Worm (Caenorhabditis elegans) whole organism, young adult: ENCODE measurements around the gene tag-343.

Source experiments
- B0261.1 ChIP-seq: sonication (generic microtip); optimal IDR thresholded peaks from 2 replicates; lab custom pipeline; 2016; ENCODE audit warnings: mild to moderate bottlenecking, missing genetic modification characterization, moderate library complexity, missing compliant biosample characterization
- B0336.3 ChIP-seq: fragments of 200-800 bp; sonication (Bioruptor generic); IDR thresholded peaks from 2 replicates; pipeline ENCODE4 v1.3.6; 2022; ENCODE audit warnings: missing genetic modification characterization, missing compliant biosample characterization
- F22D6.2 ChIP-seq: sonication (generic microtip); optimal IDR thresholded peaks from 2 replicates; lab custom pipeline; 2016; ENCODE audit warnings: mild to moderate bottlenecking, missing genetic modification characterization, missing compliant biosample characterization
- F39B2.1 ChIP-seq: fragments of 200-800 bp; sonication (Bioruptor generic); IDR thresholded peaks from 2 replicates; pipeline ENCODE4 v1.3.6; 2022; ENCODE audit warnings: missing genetic modification reagents, missing genetic modification characterization, missing compliant biosample characterization
- K11D2.4 ChIP-seq: fragments of 200-800 bp; sonication (Bioruptor generic); IDR thresholded peaks from 2 replicates; pipeline ENCODE4 v1.3.6; 2022; ENCODE audit warnings: missing genetic modification reagents, missing genetic modification characterization, missing compliant biosample characterization
- T26A5.8 ChIP-seq: sonication (generic microtip); optimal IDR thresholded peaks from 2 replicates; lab custom pipeline; 2016; ENCODE audit warnings: missing genetic modification characterization, missing compliant biosample characterization
- ZK185.1 ChIP-seq: sonication (generic microtip); optimal IDR thresholded peaks from 2 replicates; lab custom pipeline; 2016; ENCODE audit warnings: mild to moderate bottlenecking, missing genetic modification characterization, missing compliant biosample characterization; ENCODE audit not compliant: poor library complexity, severe bottlenecking
- aptf-3 ChIP-seq: fragments of 200-800 bp; sonication (Bioruptor generic); IDR thresholded peaks from 2 replicates; pipeline ENCODE4 v1.3.6; 2022; ENCODE audit warnings: missing genetic modification characterization, missing compliant biosample characterization
- attf-3 ChIP-seq: fragments of 200-800 bp; sonication (Bioruptor generic); conservative IDR thresholded peaks from 2 replicates; pipeline ENCODE4 v1.3.6; 2022; ENCODE audit warnings: missing genetic modification reagents, missing genetic modification characterization, missing compliant biosample characterization
- attf-5 ChIP-seq: fragments of 200-800 bp; sonication (Bioruptor generic); optimal IDR thresholded peaks from 2 replicates; lab custom pipeline; 2018; ENCODE audit warnings: mild to moderate bottlenecking, missing genetic modification characterization, missing compliant biosample characterization
- attf-6 ChIP-seq: fragments of 200-800 bp; sonication (Bioruptor generic); IDR thresholded peaks from 2 replicates; pipeline ENCODE4 v1.3.6; 2022; ENCODE audit warnings: missing genetic modification reagents, missing genetic modification characterization, missing compliant biosample characterization
- bed-1 ChIP-seq: fragments of 200-800 bp; sonication (Bioruptor generic); IDR thresholded peaks from 2 replicates; pipeline ENCODE4 v1.3.6; 2022; ENCODE audit warnings: missing genetic modification reagents, missing genetic modification characterization, missing compliant biosample characterization
- cebp-1 ChIP-seq, 2 experiments: fragments of 200-800 bp in 1 of 2; sonication (Bioruptor generic) in 1 of 2; sonication (generic microtip) in 1 of 2; IDR thresholded peaks in 1 of 2; optimal IDR thresholded peaks in 1 of 2; 2 replicates each; pipeline versions ENCODE4 v1.3.6 to Lab custom; 2017 to 2022; ENCODE audit warnings: missing compliant biosample characterization in 2 of 2, missing genetic modification characterization in 2 of 2, mild to moderate bottlenecking in 1 of 2, missing genetic modification reagents in 1 of 2, moderate library complexity in 1 of 2
- ceh-40 ChIP-seq: fragments of 200-800 bp; sonication (Bioruptor generic); IDR thresholded peaks from 2 replicates; pipeline ENCODE4 v1.3.6; 2022; ENCODE audit warnings: missing genetic modification characterization, missing compliant biosample characterization
- ceh-58 ChIP-seq: fragments of 200-800 bp; sonication (Bioruptor generic); IDR thresholded peaks from 2 replicates; pipeline ENCODE4 v1.3.6; 2022; ENCODE audit warnings: missing genetic modification characterization, missing compliant biosample characterization
- ceh-91 ChIP-seq: fragments of 200-800 bp; sonication (Bioruptor generic); IDR thresholded peaks from 2 replicates; pipeline ENCODE4 v1.3.6; 2022; ENCODE audit warnings: missing genetic modification reagents, missing genetic modification characterization, missing compliant biosample characterization
- dox-1 ChIP-seq: fragments of 200-800 bp; sonication (Bioruptor generic); IDR thresholded peaks from 2 replicates; pipeline ENCODE4 v1.3.6; 2022; ENCODE audit warnings: missing genetic modification reagents, missing genetic modification characterization, missing compliant biosample characterization
- dpff-1 ChIP-seq: sonication (generic microtip); optimal IDR thresholded peaks from 2 replicates; lab custom pipeline; 2017; ENCODE audit warnings: mild to moderate bottlenecking, missing genetic modification characterization, missing compliant biosample characterization
- egrh-3 ChIP-seq: fragments of 200-800 bp; sonication (Bioruptor generic); IDR thresholded peaks from 2 replicates; pipeline ENCODE4 v1.3.6; 2022; ENCODE audit warnings: missing genetic modification reagents, missing genetic modification characterization, missing compliant biosample characterization
- fkh-3 ChIP-seq: sonication (generic microtip); optimal IDR thresholded peaks from 2 replicates; lab custom pipeline; 2016; ENCODE audit warnings: mild to moderate bottlenecking, missing genetic modification characterization, missing compliant biosample characterization
- hmg-1.2 ChIP-seq: fragments of 200-800 bp; sonication (Bioruptor generic); IDR thresholded peaks from 2 replicates; pipeline ENCODE4 v1.3.6; 2022; ENCODE audit warnings: missing genetic modification reagents, missing genetic modification characterization, missing compliant biosample characterization
- let-526 ChIP-seq: fragments of 200-800 bp; sonication (Bioruptor generic); IDR thresholded peaks from 2 replicates; pipeline ENCODE4 v1.3.6; 2022; ENCODE audit warnings: missing genetic modification reagents, missing genetic modification characterization, missing compliant biosample characterization
- lsy-27 ChIP-seq: sonication (generic microtip); optimal IDR thresholded peaks from 2 replicates; lab custom pipeline; 2017; ENCODE audit warnings: missing genetic modification characterization, mild to moderate bottlenecking, missing compliant biosample characterization, antibody characterized with exemption, missing genotype, borderline replicate concordance; ENCODE audit not compliant: insufficient read depth
- madf-6 ChIP-seq: fragments of 200-800 bp; sonication (Bioruptor generic); IDR thresholded peaks from 2 replicates; pipeline ENCODE4 v1.3.6; 2022; ENCODE audit warnings: missing genetic modification reagents, missing genetic modification characterization, missing compliant biosample characterization
- mcd-1 ChIP-seq: fragments of 200-800 bp; sonication (Bioruptor generic); IDR thresholded peaks from 2 replicates; pipeline ENCODE4 v1.3.6; 2022; ENCODE audit warnings: missing genetic modification reagents, missing genetic modification characterization, missing compliant biosample characterization
- mel-28 ChIP-seq: sonication (generic microtip); optimal IDR thresholded peaks from 2 replicates; lab custom pipeline; 2016; ENCODE audit warnings: borderline replicate concordance, mild to moderate bottlenecking, missing genetic modification characterization, missing compliant biosample characterization
- nfyb-1 ChIP-seq: fragments of 200-800 bp; sonication (Bioruptor generic); IDR thresholded peaks from 2 replicates; pipeline ENCODE4 v1.3.6; 2022; ENCODE audit warnings: missing genetic modification reagents, missing genetic modification characterization, missing compliant biosample characterization
- nhr-80 ChIP-seq: sonication (generic microtip); optimal IDR thresholded peaks from 2 replicates; lab custom pipeline; 2016; ENCODE audit warnings: missing genetic modification characterization, missing compliant biosample characterization
- nhr-90 ChIP-seq: sonication (generic microtip); optimal IDR thresholded peaks from 2 replicates; lab custom pipeline; 2016; ENCODE audit warnings: missing genotype, mild to moderate bottlenecking, missing genetic modification characterization, missing compliant biosample characterization
- tbp1 ChIP-seq: fragments of 200-800 bp; sonication (Bioruptor generic); optimal IDR thresholded peaks from 2 replicates; lab custom pipeline; 2018; ENCODE audit warnings: mild to moderate bottlenecking, missing genetic modification characterization, missing compliant biosample characterization
- tlf-1 ChIP-seq: fragments of 200-800 bp; sonication (Bioruptor generic); optimal IDR thresholded peaks from 2 replicates; lab custom pipeline; 2018; ENCODE audit warnings: mild to moderate bottlenecking, missing genetic modification characterization, missing compliant biosample characterization
- unc-62 ChIP-seq: fragments of 150-350 bp; optimal IDR thresholded peaks from 2 replicates; lab custom pipeline; 2014; ENCODE audit warnings: missing biosample characterization, missing genetic modification reagents, missing genetic modification characterization
- xnd-1 ChIP-seq: sonication (generic microtip); optimal IDR thresholded peaks from 2 replicates; lab custom pipeline; 2016; ENCODE audit warnings: missing genotype, missing genetic modification reagents, missing genetic modification characterization, missing compliant biosample characterization
- zfh-2 ChIP-seq: fragments of 200-800 bp; sonication (Bioruptor generic); conservative IDR thresholded peaks from 2 replicates; pipeline ENCODE4 v1.3.6; 2022; ENCODE audit warnings: missing genetic modification reagents, missing genetic modification characterization, missing compliant biosample characterization
- ztf-25 ChIP-seq: fragments of 200-800 bp; sonication (Bioruptor generic); IDR thresholded peaks from 2 replicates; pipeline ENCODE4 v1.3.6; 2022; ENCODE audit warnings: missing genetic modification reagents, missing genetic modification characterization, missing compliant biosample characterization
- ztf-6 ChIP-seq: fragments of 200-800 bp; sonication (Bioruptor generic); IDR thresholded peaks from 2 replicates; pipeline ENCODE4 v1.3.6; 2022; ENCODE audit warnings: missing genetic modification reagents, missing genetic modification characterization, missing compliant biosample characterization

Gene tag-343

ce11 chrX:16677672-16678071, 3.1 kb upstream of the tag-343 start, which contains the start of gene F22H10.3:
TSS of gene F22H10.3 (minus strand) at chrX:16677707.
- TF ChIP-seq attf-6 (GFP tag; lab: Robert Waterston, UW) (no peak), ztf-25 (GFP tag; lab: Robert Waterston, UW) (no peak), nhr-90 (no peak), F39B2.1 (GFP tag; lab: Robert Waterston, UW) (no peak), mel-28 (tag; lab: Kevin White, UChicago) (no peak), B0336.3 (GFP tag; lab: Robert Waterston, UW) (0 out of 2 replicates have a peak, but pooled peaks have one; percentile 15), tlf-1 (GFP tag; lab: Kevin White, UChicago) (no peak), let-526 (no peak), tbp1 (GFP tag; lab: Kevin White, UChicago) (peak; percentile 4), aptf-3 (GFP tag; lab: Robert Waterston, UW) (no peak), cebp-1 (GFP tag; IDR thresholded peaks at IDR 0.05; lab: Robert Waterston, UW) (no peak), cebp-1 (tag; optimal IDR thresholded peaks at IDR 0.05; lab: Kevin White, UChicago) (peak; percentile 25), nhr-80 (tag; lab: Kevin White, UChicago) (peak; percentile 59), nfyb-1 (peak; percentile 45; the same call in 1 of the 2 replicates), ceh-91 (GFP tag; lab: Robert Waterston, UW) (no peak), dox-1 (GFP tag; lab: Robert Waterston, UW) (0 out of 2 replicates have a peak, but pooled peaks have one; percentile 46), hmg-1.2 (GFP tag; lab: Robert Waterston, UW) (no peak), fkh-3 (no peak), unc-62 (peak; percentile 22)

ce11 chrX:16675712-16676111, 1.2 kb upstream of the tag-343 start:
- TF ChIP-seq K11D2.4 (GFP tag; lab: Robert Waterston, UW) (no peak), attf-3 (no peak), xnd-1 (no peak), fkh-3 (no peak), B0261.1 (no peak)

ce11 chrX:16672661-16673060, 1.9 kb downstream of the tag-343 start:
- TF ChIP-seq dox-1 (GFP tag; lab: Robert Waterston, UW) (0 out of 2 replicates have a peak, but pooled peaks have one; percentile 38), nhr-80 (tag; lab: Kevin White, UChicago) (peak; percentile 66), fkh-3 (no peak), ZK185.1 (tag; lab: Kevin White, UChicago) (peak; percentile 16)

- TF ChIP-seq ceh-91 (GFP tag; lab: Robert Waterston, UW) (no peak), attf-5 (GFP tag; lab: Kevin White, UChicago) (no peak), ceh-58 (GFP tag; lab: Robert Waterston, UW) (no peak), zfh-2 (GFP tag; lab: Robert Waterston, UW) (peak; percentile 90), mcd-1 (GFP tag; lab: Robert Waterston, UW) (no peak), dox-1 (GFP tag; lab: Robert Waterston, UW) (0 out of 2 replicates have a peak, but pooled peaks have one; percentile 45), T26A5.8 (tag; lab: Kevin White, UChicago) (no peak), ztf-6 (GFP tag; lab: Robert Waterston, UW) (no peak), lsy-27 (tag; lab: Kevin White, UChicago) (no peak), nhr-80 (tag; lab: Kevin White, UChicago) (peak; percentile 25), F22D6.2 (no peak), egrh-3 (GFP tag; lab: Robert Waterston, UW) (peak; percentile 56; the same call in 1 of the 2 replicates), madf-6 (GFP tag; lab: Robert Waterston, UW) (no peak), ceh-40 (GFP tag; lab: Robert Waterston, UW) (no peak), dpff-1 (no peak), B0336.3 (GFP tag; lab: Robert Waterston, UW) (no peak), bed-1 (GFP tag; lab: Robert Waterston, UW) (0 out of 2 replicates have a peak, but pooled peaks have one; percentile 65), attf-6 (GFP tag; lab: Robert Waterston, UW) (no peak)
Measured at ce11 chrX:16671234-16671633, 3.3 kb downstream of the tag-343 start.
